Fruit fly (Drosophila melanogaster) whole organism, pupa: ENCODE data around the gene tara.

Experiments used
- CG10348 ChIP-seq: fragments of 200-800 bp; sonication (Bioruptor generic); IDR thresholded peaks from 2 replicates; pipeline ENCODE4 v1.3.6; 2022; ENCODE audit warnings: missing biosample characterization, missing genetic modification characterization
- CG17806 ChIP-seq: fragments of 200-800 bp; sonication (Bioruptor generic); optimal IDR thresholded peaks from 2 replicates; lab custom pipeline; 2018; ENCODE audit warnings: missing biosample characterization, mild to moderate bottlenecking, missing genetic modification characterization, moderate library complexity
- CG34367 ChIP-seq: fragments of 200-800 bp; sonication (Bioruptor generic); optimal IDR thresholded peaks from 2 replicates; lab custom pipeline; 2018; ENCODE audit warnings: missing biosample characterization, mild to moderate bottlenecking, missing genetic modification characterization
- CG8301 ChIP-seq: fragments of 200-800 bp; sonication (Bioruptor generic); optimal IDR thresholded peaks from 2 replicates; lab custom pipeline; 2018; ENCODE audit warnings: missing biosample characterization, mild to moderate bottlenecking, missing genetic modification characterization
- CG9948 ChIP-seq: fragments of 200-800 bp; sonication (Bioruptor generic); optimal IDR thresholded peaks from 2 replicates; lab custom pipeline; 2018; ENCODE audit warnings: missing biosample characterization, mild to moderate bottlenecking, missing genetic modification characterization, moderate library complexity
- D1 ChIP-seq: fragments of 200-800 bp; sonication (Bioruptor generic); optimal IDR thresholded peaks from 2 replicates; lab custom pipeline; 2018; ENCODE audit warnings: missing biosample characterization, mild to moderate bottlenecking, missing genetic modification characterization, moderate library complexity
- EcR ChIP-seq: fragments of 200-800 bp; sonication (Bioruptor generic); optimal IDR thresholded peaks from 3 replicates; lab custom pipeline; 2019; ENCODE audit warnings: missing biosample characterization, missing genetic modification characterization, mild to moderate bottlenecking, moderate library complexity, missing genetic modification reagents
- Ets98B ChIP-seq: fragments of 200-800 bp; sonication (Bioruptor generic); IDR thresholded peaks from 2 replicates; pipeline ENCODE4 v1.3.6; 2022; ENCODE audit warnings: missing biosample characterization, missing genetic modification characterization
- Pif1A ChIP-seq: fragments of 200-800 bp; sonication (Bioruptor generic); optimal IDR thresholded peaks from 3 replicates; lab custom pipeline; 2016; ENCODE audit warnings: missing biosample characterization, missing genetic modification characterization
- Snoo ChIP-seq: fragments of 200-800 bp; sonication (Bioruptor generic); optimal IDR thresholded peaks from 3 replicates; lab custom pipeline; 2017; ENCODE audit warnings: missing biosample characterization, mild to moderate bottlenecking, missing genetic modification characterization, inconsistent platforms
- fd96Ca ChIP-seq: fragments of 200-800 bp; sonication (Bioruptor generic); IDR thresholded peaks from 3 replicates; pipeline ENCODE4 v1.3.6; 2022; ENCODE audit warnings: missing biosample characterization, missing genetic modification characterization
- gl ChIP-seq: fragments of 200-800 bp; sonication (Bioruptor generic); optimal IDR thresholded peaks from 2 replicates; lab custom pipeline; 2018; ENCODE audit warnings: missing biosample characterization, mild to moderate bottlenecking, missing genetic modification characterization
- rn ChIP-seq: fragments of 200-800 bp; sonication (Bioruptor generic); IDR thresholded peaks from 2 replicates; pipeline ENCODE4 v1.3.6; 2022; ENCODE audit warnings: missing biosample characterization, missing genetic modification characterization

dm6 chr3R:16275329-16275728 lies 49.9 kb downstream of the tara start:
- TF ChIP-seq D1 (tag; lab: Kevin White, UChicago) = no peak
- no peak for TF ChIP-seq Snoo (tag; lab: Kevin White, UChicago)
- no peak for TF ChIP-seq CG10348 (GFP tag; lab: Robert Waterston, UW)
- TF ChIP-seq fd96Ca = no peak
- no peak for TF ChIP-seq Ets98B (GFP tag; lab: Robert Waterston, UW)
- TF ChIP-seq EcR (GFP tag; lab: Kevin White, UChicago) = no peak
- TF ChIP-seq gl (tag; lab: Kevin White, UChicago) = no peak
- TF ChIP-seq CG34367 (tag; lab: Kevin White, UChicago) = no peak
- no peak for TF ChIP-seq CG9948 (tag; lab: Kevin White, UChicago)
- TF ChIP-seq rn = no peak
- no peak for TF ChIP-seq CG17806 (tag; lab: Kevin White, UChicago)
- no peak for TF ChIP-seq CG8301
- TF ChIP-seq Pif1A (GFP tag; lab: Kevin White, UChicago) = no peak
